Fruit fly (Drosophila melanogaster): ENCODE data around the gene Atg1.

Gene Atg1

dm6 chr3L:12808421-12808820, 3.5 kb upstream of the Atg1 start, which contains the start of gene CG32110:
CG32110 (plus strand) TSS chr3L:12808721.
- TF ChIP-seq HLH106 (tag; optimal IDR thresholded peaks at IDR 0.05) (no peak), pan (optimal IDR thresholded peaks at IDR 0.05) (no peak), Dif (GFP tag; optimal IDR thresholded peaks at IDR 0.05; ENCODE audit: partially characterized antibody) (no peak), dsf (GFP tag; optimal IDR thresholded peaks at IDR 0.05; ENCODE audit: borderline replicate concordance) (no peak), dl (GFP tag; optimal IDR thresholded peaks at IDR 0.05; ENCODE audit: insufficient read depth in 1 of 2, partially characterized antibody in 2 of 2) (no peak), Hnf4 (GFP tag; optimal IDR thresholded peaks at IDR 0.05) (no peak), Hr78 (GFP tag; optimal IDR thresholded peaks at IDR 0.05) (no peak), Myc (optimal IDR thresholded peaks at IDR 0.05) (no peak), jim (GFP tag; optimal IDR thresholded peaks at IDR 0.05) (no peak), foxo (GFP tag; optimal IDR thresholded peaks at IDR 0.05) (no peak)

dm6 chr3L:12806290-12806743, 1.4 kb upstream of the Atg1 start:
- TF ChIP-seq Rel (GFP tag; optimal IDR thresholded peaks at IDR 0.05) (peak; percentile 46), Rel (tag; optimal IDR thresholded peaks at IDR 0.05) (peak; percentile 32), HLH106 (tag; optimal IDR thresholded peaks at IDR 0.05) (peak; percentile 63), Mio (GFP tag; optimal IDR thresholded peaks at IDR 0.05) (no peak), Sp1 (GFP tag; optimal IDR thresholded peaks at IDR 0.05) (peak; percentile 67), dsf (GFP tag; optimal IDR thresholded peaks at IDR 0.05; ENCODE audit: borderline replicate concordance) (no peak), Myc (optimal IDR thresholded peaks at IDR 0.05) (no peak), rgr (GFP tag; optimal IDR thresholded peaks at IDR 0.05) (peak; percentile 70), CrebA (GFP tag; optimal IDR thresholded peaks at IDR 0.05; ENCODE audit: borderline replicate concordance) (no peak), dmrt93B (GFP tag; optimal IDR thresholded peaks at IDR 0.05) (no peak), usp (GFP tag; optimal IDR thresholded peaks at IDR 0.05) (no peak), ey (GFP tag; optimal IDR thresholded peaks at IDR 0.05) (peak; percentile 37), fru (GFP tag; optimal IDR thresholded peaks at IDR 0.05) (peak; percentile 73), foxo (GFP tag; optimal IDR thresholded peaks at IDR 0.05) (peak in 1 of 2 experiments; percentile 70), Jra (GFP tag; optimal IDR thresholded peaks at IDR 0.05) (no peak), h (GFP tag; optimal IDR thresholded peaks at IDR 0.05) (peak; percentile 49), lola (GFP tag; optimal IDR thresholded peaks at IDR 0.05) (no peak), OdsH (GFP tag; optimal IDR thresholded peaks at IDR 0.05) (peak; percentile 66), br (GFP tag; optimal IDR thresholded peaks at IDR 0.05) (peak; percentile 23), tai (GFP tag; optimal IDR thresholded peaks at IDR 0.05) (no peak), sage (GFP tag; optimal IDR thresholded peaks at IDR 0.05) (peak; percentile 78), Hr83 (GFP tag; optimal IDR thresholded peaks at IDR 0.05; ENCODE audit: poor library complexity, severe bottlenecking) (peak; percentile 69), sv (GFP tag; optimal IDR thresholded peaks at IDR 0.05) (no peak), Dif (GFP tag; optimal IDR thresholded peaks at IDR 0.05; ENCODE audit: partially characterized antibody) (no peak), psq (GFP tag; optimal IDR thresholded peaks at IDR 0.05) (peak; percentile 99), woc (GFP tag; optimal IDR thresholded peaks at IDR 0.05) (peak; percentile 55), CG9705 (GFP tag; optimal IDR thresholded peaks at IDR 0.05) (peak; percentile 34)

dm6 chr3L:12805660-12806289, 859 bp upstream of the Atg1 start, which contains the start of gene Sap130:
Sap130 (plus strand) TSS chr3L:12805902.
- no peak for TF ChIP-seq jim (GFP tag; optimal IDR thresholded peaks at IDR 0.05)
- no peak for TF ChIP-seq GATAd (GFP tag; optimal IDR thresholded peaks at IDR 0.05)
- no peak for TF ChIP-seq brk (GFP tag; optimal IDR thresholded peaks at IDR 0.05)
- TF ChIP-seq HLH106 (tag; optimal IDR thresholded peaks at IDR 0.05): no peak
- no peak for TF ChIP-seq pan (optimal IDR thresholded peaks at IDR 0.05)
- no peak for TF ChIP-seq CrebA (GFP tag; optimal IDR thresholded peaks at IDR 0.05; ENCODE audit: borderline replicate concordance)
- no peak for TF ChIP-seq Abd-B (GFP tag; optimal IDR thresholded peaks at IDR 0.05)
- no peak for TF ChIP-seq dl (GFP tag; optimal IDR thresholded peaks at IDR 0.05; ENCODE audit: insufficient read depth in 1 of 2, partially characterized antibody in 2 of 2)
- TF ChIP-seq Hr83 (GFP tag; optimal IDR thresholded peaks at IDR 0.05; ENCODE audit: poor library complexity, severe bottlenecking): no peak
- no peak for TF ChIP-seq h (GFP tag; optimal IDR thresholded peaks at IDR 0.05)
- no peak for TF ChIP-seq sage (GFP tag; optimal IDR thresholded peaks at IDR 0.05)
- no peak for TF ChIP-seq CG32264 (GFP tag; optimal IDR thresholded peaks at IDR 0.05)
- TF ChIP-seq Jra (GFP tag; optimal IDR thresholded peaks at IDR 0.05): no peak
- TF ChIP-seq Vsx2 (GFP tag; optimal IDR thresholded peaks at IDR 0.05; ENCODE audit: partially characterized antibody): no peak
- no peak for TF ChIP-seq usp (GFP tag; optimal IDR thresholded peaks at IDR 0.05)
- TF ChIP-seq rgr (GFP tag; optimal IDR thresholded peaks at IDR 0.05): no peak
- no peak for TF ChIP-seq Mio (GFP tag; optimal IDR thresholded peaks at IDR 0.05)
